Fruit fly (Drosophila melanogaster): ENCODE measurements around the gene emc.

emc gene

dm6 chr3L:772193-772592 is 23.0 kb downstream of the emc start (continued):
- peak; percentile 35; the same call in 1 of the 2 replicates for TF ChIP-seq CG1024 (GFP tag; IDR thresholded peaks at IDR 0.05)
- peak; percentile 59 for TF ChIP-seq tgo (GFP tag; IDR thresholded peaks at IDR 0.05)
- TF ChIP-seq CG14014 (GFP tag; IDR thresholded peaks at IDR 0.05): no peak
- TF ChIP-seq MTF-1 (GFP tag; optimal IDR thresholded peaks at IDR 0.05; ENCODE audit: borderline replicate concordance): no peak
- TF ChIP-seq Dfd (GFP tag; optimal IDR thresholded peaks at IDR 0.05): no peak
- TF ChIP-seq slp2 (GFP tag; optimal IDR thresholded peaks at IDR 0.05): peak; percentile 10
- TF ChIP-seq zf30C (GFP tag; optimal IDR thresholded peaks at IDR 0.05): no peak
- TF ChIP-seq zen2 (GFP tag; IDR thresholded peaks at IDR 0.05; ENCODE audit: partially characterized antibody): no peak
- peak; percentile 39 for TF ChIP-seq grau (tag; optimal IDR thresholded peaks at IDR 0.05)
- peak; percentile 63 for TF ChIP-seq HLH3B (GFP tag; IDR thresholded peaks at IDR 0.05)
- TF ChIP-seq mirr (GFP tag; optimal IDR thresholded peaks at IDR 0.05): no peak
- no peak for TF ChIP-seq Opbp (GFP tag; IDR thresholded peaks at IDR 0.05; ENCODE audit: partially characterized antibody)
- peak; percentile 8 for TF ChIP-seq Camta (GFP tag; optimal IDR thresholded peaks at IDR 0.05)
- no peak for TF ChIP-seq Ravus (GFP tag; IDR thresholded peaks at IDR 0.05)
- no peak for TF ChIP-seq so (GFP tag; IDR thresholded peaks at IDR 0.05)
- TF ChIP-seq yki (optimal IDR thresholded peaks at IDR 0.05): no peak
- TF ChIP-seq tll (GFP tag; optimal IDR thresholded peaks at IDR 0.05): no peak
- TF ChIP-seq dan (GFP tag; IDR thresholded peaks at IDR 0.05): no peak
- TF ChIP-seq fd3F (GFP tag; optimal IDR thresholded peaks at IDR 0.05): no peak
- TF ChIP-seq CG6791 (GFP tag; IDR thresholded peaks at IDR 0.05; ENCODE audit: partially characterized antibody): no peak
- TF ChIP-seq CG10979 (tag; optimal IDR thresholded peaks at IDR 0.05): peak; percentile 76
- TF ChIP-seq az2 (GFP tag; optimal IDR thresholded peaks at IDR 0.05): peak; percentile 40
- no peak for TF ChIP-seq odd (GFP tag; optimal IDR thresholded peaks at IDR 0.05)
- peak; percentile 45; the same call in 1 of the 3 replicates for TF ChIP-seq croc (GFP tag; conservative IDR thresholded peaks at IDR 0.05)
- TF ChIP-seq B-H2 (GFP tag; optimal IDR thresholded peaks at IDR 0.05): no peak
- TF ChIP-seq lbe (GFP tag; optimal IDR thresholded peaks at IDR 0.05): peak; percentile 34
- peak; percentile 17 for TF ChIP-seq Spps (tag; optimal IDR thresholded peaks at IDR 0.05)
- TF ChIP-seq D19B (GFP tag; optimal IDR thresholded peaks at IDR 0.05): no peak
- TF ChIP-seq row (GFP tag; IDR thresholded peaks at IDR 0.05): peak; percentile 69
- peak; percentile 72 for TF ChIP-seq fd96Cb (tag; optimal IDR thresholded peaks at IDR 0.05)
- no peak for TF ChIP-seq CG7745 (tag; optimal IDR thresholded peaks at IDR 0.05)
- peak; percentile 12 for TF ChIP-seq CG30403 (GFP tag; optimal IDR thresholded peaks at IDR 0.05)
- no peak for TF ChIP-seq D (optimal IDR thresholded peaks at IDR 0.05)
- TF ChIP-seq D (GFP tag; optimal IDR thresholded peaks at IDR 0.05): peak; percentile 67
- peak; percentile 30 for TF ChIP-seq Fer3 (tag; optimal IDR thresholded peaks at IDR 0.05)
- TF ChIP-seq CG8359 (GFP tag; optimal IDR thresholded peaks at IDR 0.05; ENCODE audit: borderline replicate concordance): no peak
- TF ChIP-seq CG6854 (GFP tag; optimal IDR thresholded peaks at IDR 0.05): no peak
- TF ChIP-seq Sry-β (GFP tag; optimal IDR thresholded peaks at IDR 0.05): no peak
- no peak for TF ChIP-seq ap (GFP tag; IDR thresholded peaks at IDR 0.05)
- TF ChIP-seq Aef1 (GFP tag; IDR thresholded peaks at IDR 0.05): 0 out of 3 replicates have a peak, but pooled peaks have one; percentile 20
- no peak for TF ChIP-seq pan (optimal IDR thresholded peaks at IDR 0.05)
- peak in 1 of 2 experiments; percentile 46 for TF ChIP-seq pan (GFP tag; optimal IDR thresholded peaks at IDR 0.05 in 1 of 2, IDR thresholded peaks at IDR 0.05 in 1 of 2)
- no peak for TF ChIP-seq Abd-B (GFP tag; optimal IDR thresholded peaks at IDR 0.05)
- TF ChIP-seq CG17612 (GFP tag; IDR thresholded peaks at IDR 0.05): no peak
- peak; percentile 70 for TF ChIP-seq Xrp1 (GFP tag; IDR thresholded peaks at IDR 0.05)
- TF ChIP-seq CG13894 (tag; optimal IDR thresholded peaks at IDR 0.05): no peak
- no peak for TF ChIP-seq Stat92E (GFP tag; optimal IDR thresholded peaks at IDR 0.05)
- 0 out of 3 replicates have a peak, but pooled peaks have one; percentile 17 for TF ChIP-seq CG3726 (GFP tag; IDR thresholded peaks at IDR 0.05)
- TF ChIP-seq mld (GFP tag; IDR thresholded peaks at IDR 0.05; ENCODE audit: partially characterized antibody): no peak
- TF ChIP-seq gcm2 (GFP tag; optimal IDR thresholded peaks at IDR 0.05): no peak
- TF ChIP-seq CG13624 (GFP tag; optimal IDR thresholded peaks at IDR 0.05): no peak
